Worm (Caenorhabditis elegans) whole organism, L4 larva: ENCODE measurements around the gene ZC15.10.

Source experiments
- F10B5.3 ChIP-seq: sonication (generic microtip); optimal IDR thresholded peaks from 2 replicates; lab custom pipeline; 2016; ENCODE audit warnings: mild to moderate bottlenecking, missing genetic modification characterization, missing compliant biosample characterization
- F37D6.2 ChIP-seq: sonication (generic microtip); optimal IDR thresholded peaks from 2 replicates; lab custom pipeline; 2016; ENCODE audit warnings: mild to moderate bottlenecking, missing genetic modification characterization, missing compliant biosample characterization
- F44E2.7 ChIP-seq: fragments of 200-800 bp; sonication (Bioruptor generic); IDR thresholded peaks from 2 replicates; pipeline ENCODE4 v2.1.2; 2022; ENCODE audit warnings: missing genetic modification characterization, missing compliant biosample characterization
- R02D3.7 ChIP-seq: fragments of 150-350 bp; sonication (generic microtip); optimal IDR thresholded peaks from 3 replicates; lab custom pipeline; 2014; ENCODE audit warnings: missing biosample characterization, missing genetic modification characterization
- T20F7.1 ChIP-seq: fragments of 200-800 bp; sonication (Bioruptor generic); optimal IDR thresholded peaks from 2 replicates; lab custom pipeline; 2018; ENCODE audit warnings: mild to moderate bottlenecking, missing genetic modification characterization, missing compliant biosample characterization
- Y48G9A.11 ChIP-seq: fragments of 200-800 bp; sonication (Bioruptor generic); IDR thresholded peaks from 2 replicates; pipeline ENCODE4 v1.3.6; 2022; ENCODE audit warnings: missing genetic modification reagents, missing genetic modification characterization, missing compliant biosample characterization
- ZK337.2 ChIP-seq: fragments of 200-800 bp; sonication (Bioruptor generic); IDR thresholded peaks from 2 replicates; pipeline ENCODE4 v1.3.6; 2022; ENCODE audit warnings: missing genetic modification reagents, missing genetic modification characterization, missing compliant biosample characterization
- aha-1 ChIP-seq: fragments of 150-350 bp; peaks from one replicate; lab custom pipeline; 2014; ENCODE audit warnings: missing biosample characterization, missing genetic modification characterization
- aly-2 ChIP-seq: sonication (generic microtip); optimal IDR thresholded peaks from 2 replicates; lab custom pipeline; 2018; ENCODE audit warnings: missing biosample characterization, missing genetic modification characterization
- ceh-32 ChIP-seq: sonication (generic microtip); optimal IDR thresholded peaks from 2 replicates; lab custom pipeline; 2016; ENCODE audit warnings: mild to moderate bottlenecking, missing genetic modification characterization, missing compliant biosample characterization; ENCODE audit not compliant: poor library complexity
- daf-8 ChIP-seq: fragments of 200-800 bp; sonication (Bioruptor generic); IDR thresholded peaks from 2 replicates; pipeline ENCODE4 v1.3.6; 2022; ENCODE audit warnings: missing genetic modification characterization, missing compliant biosample characterization
- dmd-9 ChIP-seq: fragments of 200-800 bp; sonication (Bioruptor generic); IDR thresholded peaks from 2 replicates; pipeline ENCODE4 v1.3.6; 2022; ENCODE audit warnings: missing genetic modification reagents, missing genetic modification characterization, missing compliant biosample characterization
- egl-27 ChIP-seq: sonication (generic microtip); optimal IDR thresholded peaks from 3 replicates; lab custom pipeline; 2017; ENCODE audit warnings: missing biosample characterization, missing genetic modification reagents, missing genetic modification characterization
- egl-43 ChIP-seq: fragments of 200-800 bp; sonication (Bioruptor generic); IDR thresholded peaks from 2 replicates; pipeline ENCODE4 v1.3.6; 2022; ENCODE audit warnings: missing genetic modification reagents, missing genetic modification characterization, missing compliant biosample characterization
- fkh-10 ChIP-seq: fragments of 150-350 bp; optimal IDR thresholded peaks from 2 replicates; lab custom pipeline; 2014; ENCODE audit warnings: missing biosample characterization, missing genetic modification reagents, missing genetic modification characterization
- hlh-30 ChIP-seq: sonication (generic microtip); optimal IDR thresholded peaks from 2 replicates; lab custom pipeline; 2017; ENCODE audit warnings: antibody characterized with exemption, mild to moderate bottlenecking, missing genetic modification characterization, missing compliant biosample characterization; ENCODE audit not compliant: insufficient read depth
- jun-1 ChIP-seq: fragments of 150-350 bp; optimal IDR thresholded peaks from 2 replicates; lab custom pipeline; 2014; ENCODE audit warnings: missing biosample characterization, missing genetic modification reagents, missing genetic modification characterization
- lin-1 ChIP-seq: fragments of 200-800 bp; sonication (Bioruptor generic); IDR thresholded peaks from 2 replicates; pipeline ENCODE4 v1.3.6; 2022; ENCODE audit warnings: missing genetic modification reagents, missing genetic modification characterization, missing compliant biosample characterization
- lin-13 ChIP-seq: fragments of 150-350 bp; optimal IDR thresholded peaks from 2 replicates; lab custom pipeline; 2014; ENCODE audit warnings: missing biosample characterization, missing genetic modification reagents, missing genetic modification characterization
- madf-5 ChIP-seq, 2 experiments: fragments of 200-800 bp; sonication (Bioruptor generic); IDR thresholded peaks; 2 replicates each; pipeline ENCODE4 v1.3.6; 2022; ENCODE audit warnings: missing compliant biosample characterization in 2 of 2, missing genetic modification characterization in 2 of 2
- mes-2 ChIP-seq: sonication (generic microtip); optimal IDR thresholded peaks from 2 replicates; lab custom pipeline; 2016; ENCODE audit warnings: missing genotype, mild to moderate bottlenecking, missing genetic modification characterization, missing compliant biosample characterization; ENCODE audit not compliant: poor library complexity, severe bottlenecking
- nhr-42 ChIP-seq: fragments of 200-800 bp; sonication (Bioruptor generic); IDR thresholded peaks from 2 replicates; pipeline ENCODE4 v1.3.6; 2022; ENCODE audit warnings: missing genetic modification characterization, missing compliant biosample characterization
- nhr-48 ChIP-seq: sonication (generic microtip); optimal IDR thresholded peaks from 2 replicates; lab custom pipeline; 2016; ENCODE audit warnings: mild to moderate bottlenecking, missing genetic modification characterization, missing compliant biosample characterization
- php-3 ChIP-seq: fragments of 200-800 bp; sonication (Bioruptor generic); IDR thresholded peaks from 2 replicates; pipeline ENCODE4 v1.3.6; 2022; ENCODE audit warnings: missing genetic modification reagents, missing genetic modification characterization, missing compliant biosample characterization
- snpc-4 ChIP-seq: fragments of 150-350 bp; optimal IDR thresholded peaks from 2 replicates; lab custom pipeline; 2014; ENCODE audit warnings: missing biosample characterization, missing genetic modification characterization
- spr-1 ChIP-seq: sonication (generic microtip); optimal IDR thresholded peaks from 2 replicates; lab custom pipeline; 2016; ENCODE audit warnings: mild to moderate bottlenecking, missing genetic modification characterization, missing compliant biosample characterization
- tra-1 ChIP-seq: fragments of 200-800 bp; sonication (Bioruptor generic); IDR thresholded peaks from 2 replicates; pipeline ENCODE4 v1.3.6; 2022; ENCODE audit warnings: missing genetic modification reagents, missing genetic modification characterization, missing compliant biosample characterization
- unc-130 ChIP-seq: sonication (generic microtip); optimal IDR thresholded peaks from 2 replicates; lab custom pipeline; 2016; ENCODE audit warnings: missing genetic modification reagents, missing genetic modification characterization, missing compliant biosample characterization
- unc-62 ChIP-seq, 3 experiments: fragments of 150-350 bp in 1 of 3; sonication (generic microtip); optimal IDR thresholded peaks in 2 of 3; peaks in 1 of 3; 1 replicate in 1 of 3; 2 replicates in 2 of 3; lab custom pipeline; 2014 to 2017; ENCODE audit warnings: missing biosample characterization in 3 of 3, missing genetic modification characterization in 3 of 3, missing genetic modification reagents in 3 of 3, missing genotype in 1 of 3
- vab-7 ChIP-seq: fragments of 200-800 bp; sonication (Bioruptor generic); IDR thresholded peaks from 2 replicates; pipeline ENCODE4 v1.3.6; 2022; ENCODE audit warnings: missing genetic modification reagents, missing genetic modification characterization, missing compliant biosample characterization
- zag-1 ChIP-seq: fragments of 150-350 bp; optimal IDR thresholded peaks from 2 replicates; lab custom pipeline; 2014; ENCODE audit warnings: missing biosample characterization, missing genetic modification characterization
- zfp-3 ChIP-seq: fragments of 200-800 bp; sonication (Bioruptor generic); conservative IDR thresholded peaks from 2 replicates; pipeline ENCODE4 v1.3.6; 2022; ENCODE audit warnings: missing genetic modification reagents, missing genetic modification characterization, missing compliant biosample characterization
- zip-11 ChIP-seq: fragments of 200-800 bp; sonication (Bioruptor generic); IDR thresholded peaks from 2 replicates; pipeline ENCODE4 v1.3.6; 2022; ENCODE audit warnings: missing genetic modification characterization, missing compliant biosample characterization

Gene ZC15.10

DNA sequence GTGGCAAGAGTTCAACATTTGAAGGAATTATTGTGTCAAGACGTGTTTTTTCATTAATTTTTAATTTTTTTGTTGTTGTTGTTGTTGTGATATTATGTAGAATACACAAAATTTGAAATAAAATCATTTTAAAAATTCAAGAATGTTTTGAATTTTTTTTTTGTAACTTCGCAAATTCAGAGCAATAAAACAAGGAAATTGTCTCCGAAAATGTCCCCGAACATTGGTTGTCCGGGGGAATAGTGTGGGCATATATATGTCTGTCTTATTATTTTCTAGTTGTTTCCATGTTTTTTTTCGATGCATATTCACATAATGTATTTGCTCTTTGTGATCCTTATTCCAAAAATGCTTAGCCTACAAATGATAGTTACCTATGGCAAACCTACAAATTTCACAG is 983 bp downstream of the ZC15.10 start, which contains the start of gene clec-262:
clec-262 (plus strand) TSS at position 301 of the 400 bp plus-strand sequence.
- TF ChIP-seq jun-1 (no peak), nhr-42 (GFP tag; lab: Robert Waterston, UW) (no peak), daf-8 (GFP tag; lab: Robert Waterston, UW) (no peak), unc-130 (GFP tag; lab: Kevin White, UChicago) (no peak), aly-2 (tag; lab: Kevin White, UChicago) (no peak), zip-11 (no peak), F10B5.3 (no peak), egl-43 (no peak), spr-1 (no peak), ZK337.2 (GFP tag; lab: Robert Waterston, UW) (no peak)

- TF ChIP-seq F37D6.2 (tag; lab: Kevin White, UChicago) (no peak), aha-1 (tag; lab: Kevin White, UChicago) (peak; percentile 15), ceh-32 (no peak), madf-5 (GFP tag; IDR thresholded peaks at IDR 0.05; lab: Robert Waterston, UW) (no peak), vab-7 (no peak), jun-1 (no peak)
Measured at ce11 chrV:20317442-20317841, 6.9 kb downstream of the ZC15.10 start, which contains the start of gene Y113G7C.1. TSS of gene Y113G7C.1 (plus strand) at chrV:20317742.

DNA sequence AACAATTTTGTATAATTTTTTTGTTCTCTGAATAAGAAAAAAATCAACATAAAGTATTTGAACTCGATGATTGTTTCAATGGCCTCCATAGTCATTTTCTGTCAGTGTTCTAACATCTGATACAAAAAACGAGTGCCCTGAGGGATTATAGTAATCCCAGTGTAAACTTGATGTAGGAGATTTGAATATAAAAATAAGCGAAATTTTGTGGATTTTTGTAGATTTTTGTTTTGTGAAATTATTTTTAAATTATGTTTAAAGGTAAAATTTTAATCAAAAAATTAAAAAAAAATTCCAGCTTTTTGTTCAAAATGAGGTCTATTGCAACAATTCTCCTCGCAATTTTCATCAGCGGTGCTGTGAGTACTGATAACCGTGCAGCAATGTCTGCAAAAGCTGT is 14.9 kb downstream of the ZC15.10 start, which contains the start of gene Y38H6A.1:
Y38H6A.1 (plus strand) TSS at position 301 of the 400 bp plus-strand sequence.
- TF ChIP-seq madf-5 (GFP tag; IDR thresholded peaks at IDR 0.05; lab: Robert Waterston, UW) (no peak), F44E2.7 (no peak), egl-27 (tag; lab: Kevin White, UChicago) (no peak), zag-1 (tag; lab: Kevin White, UChicago) (no peak), tra-1 (GFP tag; lab: Robert Waterston, UW) (no peak), Y48G9A.11 (GFP tag; lab: Robert Waterston, UW) (no peak), lin-1 (GFP tag; lab: Robert Waterston, UW) (no peak), lin-13 (no peak), R02D3.7 (no peak), T20F7.1 (GFP tag; lab: Kevin White, UChicago) (no peak)

- TF ChIP-seq php-3 (no peak), zfp-3 (GFP tag; lab: Robert Waterston, UW) (no peak), F10B5.3 (no peak), unc-62 (GFP tag; optimal IDR thresholded peaks at IDR 0.05 in 1 of 2; lab: Kevin White, UChicago) (peak in 1 of 2 experiments; percentile 65), unc-62 (tag; optimal IDR thresholded peaks at IDR 0.05; lab: Kevin White, UChicago) (no peak)
- TF ChIP-seq, all 104 proteins: peak for 1
Measured at ce11 chrV:20335264-20335663, 24.7 kb downstream of the ZC15.10 start, which contains the start of gene Y38H6A.5. TSS of gene Y38H6A.5 (minus strand) at chrV:20335364.

ce11 chrV:20338020-20338419 is 27.5 kb downstream of the ZC15.10 start:
- TF ChIP-seq nhr-48 (tag; lab: Kevin White, UChicago) (no peak), aha-1 (tag; lab: Kevin White, UChicago) (peak; percentile 77)

ce11 chrV:20338870-20339269 is 28.3 kb downstream of the ZC15.10 start:
- no peak for TF ChIP-seq snpc-4
- peak; percentile 75 for TF ChIP-seq fkh-10 (GFP tag; lab: Kevin White, UChicago)
- TF ChIP-seq, all 104 proteins: peak for 1

DNA sequence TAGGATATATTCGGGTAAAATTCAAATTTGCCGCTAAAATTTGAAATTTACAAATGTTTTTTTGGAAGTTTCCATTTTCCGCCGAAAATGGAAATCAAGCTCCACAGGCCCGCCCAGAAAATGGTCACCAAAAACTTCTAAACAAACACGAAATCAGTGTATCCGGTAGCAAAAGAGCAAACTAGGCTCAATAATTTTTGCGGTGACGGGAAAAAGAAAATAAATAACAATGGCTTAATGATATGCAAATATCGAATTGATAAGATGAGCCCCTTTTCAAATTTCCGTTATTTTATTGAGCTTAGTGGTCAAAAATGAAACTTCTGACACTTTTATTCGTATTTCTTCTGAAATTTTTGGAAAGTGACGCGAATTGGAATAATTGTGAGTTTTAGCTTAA is 34.4 kb downstream of the ZC15.10 start, which contains the start of gene Y38H6A.3:
Y38H6A.3 (plus strand) TSS at position 301 of the 400 bp plus-strand sequence.
- TF ChIP-seq dmd-9 (GFP tag; lab: Robert Waterston, UW) (no peak), mes-2 (tag; lab: Kevin White, UChicago) (no peak), hlh-30 (tag; lab: Kevin White, UChicago) (no peak), daf-8 (GFP tag; lab: Robert Waterston, UW) (no peak), aha-1 (tag; lab: Kevin White, UChicago) (peak; percentile 47)
